Fruit fly (Drosophila melanogaster) whole organism, embryonic: Measurements from ENCODE around the gene CG42784.

Source experiments
- CG12659 ChIP-seq: fragments of 200-800 bp; sonication (Bioruptor generic); optimal IDR thresholded peaks from 3 replicates; lab custom pipeline; 2017; ENCODE audit warnings: mild to moderate bottlenecking, missing biosample characterization, missing genetic modification reagents, missing genetic modification characterization
- CG16813 ChIP-seq: fragments of 200-800 bp; sonication (Bioruptor generic); IDR thresholded peaks from 3 replicates; pipeline ENCODE4 v1.3.6; 2022; ENCODE audit warnings: missing biosample characterization, missing genetic modification characterization; ENCODE audit not compliant: partially characterized antibody
- CG33213 ChIP-seq: fragments of 200-800 bp; sonication (Bioruptor generic); optimal IDR thresholded peaks from 3 replicates; lab custom pipeline; 2016; ENCODE audit warnings: missing biosample characterization, missing genetic modification characterization
- CG6175 ChIP-seq: fragments of 200-800 bp; sonication (Bioruptor generic); IDR thresholded peaks from 3 replicates; pipeline ENCODE4 v1.3.6; 2022; ENCODE audit warnings: missing biosample characterization, missing genetic modification characterization
- CG6683 ChIP-seq: fragments of 200-800 bp; sonication (Bioruptor generic); optimal IDR thresholded peaks from 2 replicates; lab custom pipeline; 2017; ENCODE audit warnings: missing biosample characterization, mild to moderate bottlenecking, missing genetic modification characterization, missing genetic modification reagents
- CG8281 ChIP-seq: fragments of 200-800 bp; sonication (Bioruptor generic); optimal IDR thresholded peaks from 2 replicates; lab custom pipeline; 2018; ENCODE audit warnings: missing biosample characterization, mild to moderate bottlenecking, missing genetic modification characterization, moderate library complexity
- Tbp ChIP-seq: fragments of >200 bp; optimal IDR thresholded peaks from 2 replicates; lab custom pipeline; 2018; ENCODE audit warnings: missing biosample characterization, missing genetic modification characterization
- usp ChIP-seq: fragments of >200 bp; optimal IDR thresholded peaks from 2 replicates; lab custom pipeline; 2017; ENCODE audit warnings: missing biosample characterization, missing genetic modification characterization

DNA sequence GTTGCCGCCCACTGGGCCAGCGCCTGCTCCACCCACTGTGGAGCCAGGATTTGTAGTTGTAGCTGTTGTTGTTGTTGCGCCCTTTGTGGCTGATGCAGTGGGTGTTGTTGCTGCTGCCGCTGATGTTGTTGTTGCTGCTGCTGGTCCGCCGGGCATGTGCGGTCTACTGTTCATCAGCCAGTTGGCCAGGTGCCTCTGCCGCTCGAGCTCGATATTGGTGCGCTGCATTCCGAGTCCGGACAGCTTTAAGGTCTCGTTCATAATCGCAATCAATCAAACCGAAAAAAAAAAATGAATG lies 97.8 kb downstream of the CG42784 start:
- TF ChIP-seq CG33213: no peak
- no peak for TF ChIP-seq CG6175
- no peak for TF ChIP-seq usp (GFP tag; lab: Kevin White, UChicago)
- no peak for TF ChIP-seq CG12659
- no peak for TF ChIP-seq CG6683
- no peak for TF ChIP-seq CG16813 (GFP tag; lab: Robert Waterston, UW)
- TF ChIP-seq Tbp (GFP tag; lab: Kevin White, UChicago): no peak
- TF ChIP-seq CG8281: no peak
